Fruit fly (Drosophila melanogaster): ENCODE data around the gene RPA2.

RPA2 gene

DNA sequence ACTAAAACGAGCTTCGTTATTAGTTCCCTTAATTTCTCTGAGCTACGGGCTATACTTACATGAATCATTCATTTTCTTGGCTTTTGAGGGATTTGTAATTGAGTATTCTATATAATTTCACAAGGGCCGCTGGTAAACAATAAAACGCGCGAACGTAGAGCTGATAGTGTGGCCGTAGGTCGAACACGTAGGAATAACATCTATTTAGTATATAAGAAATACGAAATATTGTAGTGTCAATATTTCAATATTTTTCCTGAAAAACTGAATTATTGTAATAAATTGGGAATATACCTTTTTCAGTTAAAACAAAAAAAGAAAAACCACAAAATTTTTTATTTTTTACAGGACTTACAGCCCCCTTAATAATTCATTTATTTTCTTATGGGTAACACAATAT is at the start of gene RPA2:
RPA2 (minus strand) TSS at position 173 of the 400 bp plus-strand sequence.
- no peak for TF ChIP-seq noc (tag; optimal IDR thresholded peaks at IDR 0.05)

DNA sequence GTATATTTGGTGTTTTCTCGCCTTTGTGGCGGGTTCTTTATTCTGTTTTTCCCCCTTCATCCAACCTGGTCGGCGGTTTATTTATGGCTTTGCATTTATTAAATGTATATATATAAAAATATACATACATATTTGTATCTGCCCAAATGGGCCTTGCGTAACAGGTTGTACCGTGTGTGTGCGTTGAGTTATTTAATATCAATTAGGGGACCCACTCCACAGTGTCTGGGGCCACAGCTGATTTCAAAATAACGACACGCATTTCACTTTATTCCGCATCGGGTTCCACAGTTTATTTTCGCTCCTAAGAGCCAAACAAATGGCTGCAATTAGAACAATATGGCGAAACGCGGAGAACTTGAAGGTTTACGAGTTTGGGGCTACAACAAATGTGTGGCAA is 49.6 kb upstream of the RPA2 start:
- TF ChIP-seq noc (tag; optimal IDR thresholded peaks at IDR 0.05), result no peak

DNA sequence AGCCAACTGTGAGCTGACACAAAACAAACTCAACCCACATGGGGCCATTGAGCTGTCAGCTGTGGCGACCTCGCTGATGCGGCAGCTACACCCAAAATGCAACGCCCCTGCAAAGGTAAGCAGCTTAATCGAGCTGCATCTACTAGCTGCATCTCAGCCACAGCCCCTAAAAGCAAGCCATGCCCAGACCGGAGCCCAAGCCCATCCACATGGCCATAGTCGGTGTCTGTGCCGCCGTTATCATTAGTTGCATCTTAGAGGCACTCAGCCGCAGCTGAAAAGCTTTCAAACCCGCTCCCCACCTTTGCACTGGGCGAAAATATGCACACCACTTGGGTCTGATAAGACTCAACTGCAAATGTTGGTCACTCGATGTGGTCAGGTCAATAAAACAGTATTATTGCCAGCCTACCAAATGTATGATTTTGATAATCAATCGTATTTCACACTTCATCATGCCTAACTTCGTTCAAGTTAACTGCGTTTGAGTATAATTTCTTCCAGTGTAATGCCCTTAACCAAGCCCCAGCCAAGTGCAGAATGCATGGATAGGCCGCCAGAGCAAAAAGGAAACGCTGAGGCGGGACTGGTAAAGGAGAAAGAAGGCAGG is 48.2 kb upstream of the RPA2 start:
- no peak for TF ChIP-seq noc (tag; optimal IDR thresholded peaks at IDR 0.05)

DNA sequence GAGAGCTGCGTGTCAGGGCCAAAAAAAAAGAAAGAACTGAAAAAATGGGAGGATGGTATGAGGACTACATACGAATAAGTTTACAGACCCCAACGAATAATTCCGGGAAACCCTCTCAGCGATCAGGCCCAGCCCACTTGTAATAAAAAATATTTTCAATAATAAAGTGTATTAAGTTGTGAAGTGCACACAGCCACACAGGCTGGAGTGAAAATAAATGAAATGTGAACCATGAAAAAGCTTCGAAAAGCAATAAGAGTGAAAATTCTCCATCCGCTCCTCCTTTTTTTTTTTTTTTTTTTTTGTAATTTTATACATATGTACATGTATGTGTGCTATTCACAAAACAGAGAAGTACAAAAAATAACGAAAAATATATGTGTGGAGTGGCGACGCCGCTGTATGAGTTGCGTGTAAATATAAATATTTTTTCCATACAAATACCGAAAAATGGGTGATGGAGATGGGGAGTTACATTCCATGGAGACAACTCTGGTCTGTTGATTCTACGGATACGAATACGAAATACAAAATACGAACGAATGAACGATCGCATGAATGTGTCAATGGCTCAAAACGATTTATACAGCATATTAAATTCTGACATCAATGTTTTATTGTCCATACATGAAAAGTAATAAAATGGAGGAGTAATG is 45.8 kb upstream of the RPA2 start:
- TF ChIP-seq noc (tag; optimal IDR thresholded peaks at IDR 0.05), result no peak

DNA sequence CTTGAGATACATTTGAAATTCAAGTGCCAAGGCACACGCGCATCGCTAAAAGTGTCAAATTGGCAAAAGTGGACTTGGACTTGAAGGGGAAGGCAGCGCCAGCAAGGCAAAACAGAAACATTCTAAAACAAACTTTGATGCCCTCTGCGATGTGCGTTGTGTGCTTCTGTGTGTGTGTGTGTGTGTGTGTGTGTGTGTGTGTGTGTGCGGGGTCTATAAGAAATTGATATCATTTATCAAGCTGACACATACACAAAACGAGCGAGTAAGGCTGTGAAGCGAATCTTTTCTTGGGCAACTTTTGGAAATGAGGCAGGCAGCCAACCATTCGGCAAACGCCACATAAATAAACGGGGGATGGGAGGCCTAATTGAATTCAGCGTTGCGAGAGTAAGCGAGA is 44.8 kb upstream of the RPA2 start:
- no peak for TF ChIP-seq noc (tag; optimal IDR thresholded peaks at IDR 0.05)

DNA sequence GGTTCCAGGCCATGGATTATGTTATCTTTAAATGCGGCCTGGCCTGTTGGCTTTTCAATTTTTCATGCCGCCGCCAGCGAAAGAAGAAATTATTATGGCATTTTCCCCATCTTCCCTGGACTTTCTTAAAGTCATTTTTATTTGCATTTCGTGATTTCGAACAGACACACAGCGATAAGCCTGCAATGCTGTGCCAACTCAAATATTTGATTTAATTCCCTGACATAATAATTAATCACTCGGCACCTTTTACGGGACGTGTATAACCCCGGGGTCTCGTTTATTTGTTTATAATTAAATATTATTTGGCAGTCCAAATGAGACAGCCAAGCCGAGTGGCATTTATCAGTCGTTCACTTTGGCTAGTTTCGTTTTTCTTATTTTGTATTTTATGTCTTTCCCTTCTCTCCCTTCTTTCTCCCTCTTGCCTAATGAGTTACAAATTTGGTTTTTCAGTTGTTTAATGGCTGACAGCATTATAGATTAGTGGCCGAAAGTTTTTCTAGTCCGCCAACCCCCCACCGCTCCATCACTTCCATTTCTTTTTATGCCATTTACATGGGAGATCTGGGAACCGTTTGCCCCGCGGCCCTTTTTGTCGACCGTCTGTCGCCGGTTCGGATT is 43.8 kb upstream of the RPA2 start:
- no peak for TF ChIP-seq noc (tag; optimal IDR thresholded peaks at IDR 0.05)

DNA sequence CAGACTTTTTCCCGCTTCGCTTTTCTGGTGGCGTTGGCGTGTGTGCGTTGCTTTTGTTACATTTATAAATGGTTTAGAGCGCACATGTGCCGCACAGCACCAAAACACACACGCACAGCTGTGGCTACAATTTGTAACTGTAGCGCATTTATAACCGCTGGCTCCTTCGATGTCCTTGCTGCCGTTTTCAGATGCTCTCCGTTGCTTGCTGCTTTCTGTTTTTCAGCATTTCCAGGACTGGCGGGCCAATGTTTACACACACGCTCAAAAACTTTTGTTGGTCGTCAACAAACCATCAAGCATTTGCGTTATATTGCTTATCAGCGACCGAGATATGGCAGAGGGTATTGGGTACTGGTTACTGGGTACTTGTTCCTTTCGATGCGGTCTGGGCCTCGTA is 42.8 kb upstream of the RPA2 start:
- no peak for TF ChIP-seq noc (tag; optimal IDR thresholded peaks at IDR 0.05)

DNA sequence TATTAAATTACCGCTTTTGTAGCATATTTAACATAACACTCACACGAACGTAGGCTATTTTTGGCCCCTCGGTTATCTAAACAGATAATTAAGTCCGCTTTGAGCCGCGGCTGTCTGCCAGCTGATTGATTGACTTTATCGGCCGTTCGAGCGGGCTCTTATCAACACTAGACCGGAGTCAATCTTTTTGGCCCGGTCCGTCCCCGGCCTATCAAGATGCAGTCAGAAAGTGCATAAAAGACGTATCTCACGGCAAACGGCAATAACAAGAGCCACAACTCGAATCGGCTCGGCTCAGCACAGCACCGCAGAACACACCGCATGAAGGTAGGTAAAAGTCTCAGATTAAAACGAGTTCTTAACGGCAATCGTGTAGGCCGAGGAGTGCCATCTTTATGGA is 39.1 kb upstream of the RPA2 start:
- TF ChIP-seq noc (tag; optimal IDR thresholded peaks at IDR 0.05), result no peak

DNA sequence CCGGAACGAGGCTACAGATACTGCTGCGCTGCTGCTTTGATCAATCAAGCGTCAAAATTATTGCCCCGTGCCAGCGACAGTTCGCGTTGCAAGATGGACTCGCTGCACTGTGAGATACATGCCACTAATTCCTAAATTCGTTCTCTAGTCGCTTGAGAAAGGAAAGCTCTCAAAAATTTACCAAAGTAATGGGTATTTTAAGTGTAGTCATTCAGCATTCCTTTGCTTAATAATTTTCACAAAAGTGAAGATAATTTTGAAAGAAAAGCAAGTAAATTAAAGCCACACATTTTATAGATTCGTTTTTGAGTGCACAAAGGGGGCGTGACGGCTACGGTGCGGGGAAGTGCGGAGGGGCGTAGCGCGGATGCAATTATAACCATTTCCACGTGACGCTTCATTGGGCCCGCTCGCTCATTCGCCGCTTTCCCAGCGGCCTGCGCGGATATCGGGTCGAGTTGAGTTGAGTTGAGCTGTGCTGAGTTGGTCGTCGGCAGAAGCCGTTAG is 34.1 kb upstream of the RPA2 start:
- no peak for TF ChIP-seq noc (tag; optimal IDR thresholded peaks at IDR 0.05)

DNA sequence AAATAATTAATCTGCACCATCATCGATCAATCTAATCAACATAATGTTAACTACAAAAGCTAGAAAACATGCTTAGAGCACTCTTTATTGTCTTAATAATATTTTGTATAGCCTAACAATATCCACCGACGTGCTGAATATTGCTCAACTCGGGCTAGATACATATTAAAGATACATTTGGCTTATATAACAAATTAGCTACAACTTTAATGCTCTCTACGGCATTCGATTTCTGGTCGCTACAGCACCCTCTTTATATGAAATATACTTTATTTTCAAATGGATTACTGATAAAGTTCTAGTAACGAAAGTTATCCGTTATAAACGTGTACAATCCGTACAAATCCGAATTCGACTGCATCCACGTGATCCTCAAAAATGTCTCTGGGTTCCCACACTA is 32.0 kb upstream of the RPA2 start:
- no peak for TF ChIP-seq noc (tag; optimal IDR thresholded peaks at IDR 0.05)

DNA sequence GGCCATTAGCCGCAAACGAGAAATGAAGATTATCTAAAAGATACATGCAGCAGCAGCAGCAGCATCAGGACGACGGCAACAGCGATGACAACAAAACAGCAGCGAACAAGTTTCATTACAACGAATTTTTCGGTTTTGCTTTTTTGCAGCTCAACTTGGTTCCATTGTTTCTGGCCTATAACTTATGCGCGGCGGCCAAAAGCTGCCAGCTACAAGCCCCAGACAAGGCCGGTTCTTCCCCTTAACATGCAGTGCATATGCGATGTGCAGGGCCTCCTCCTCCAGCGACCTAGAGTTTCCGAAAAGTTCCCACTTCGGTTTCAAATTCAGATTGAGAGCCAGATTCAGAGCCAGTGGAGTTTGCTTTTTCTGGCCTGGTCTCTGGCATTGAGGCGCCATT is 31.3 kb upstream of the RPA2 start:
- TF ChIP-seq noc (tag; optimal IDR thresholded peaks at IDR 0.05), result no peak

DNA sequence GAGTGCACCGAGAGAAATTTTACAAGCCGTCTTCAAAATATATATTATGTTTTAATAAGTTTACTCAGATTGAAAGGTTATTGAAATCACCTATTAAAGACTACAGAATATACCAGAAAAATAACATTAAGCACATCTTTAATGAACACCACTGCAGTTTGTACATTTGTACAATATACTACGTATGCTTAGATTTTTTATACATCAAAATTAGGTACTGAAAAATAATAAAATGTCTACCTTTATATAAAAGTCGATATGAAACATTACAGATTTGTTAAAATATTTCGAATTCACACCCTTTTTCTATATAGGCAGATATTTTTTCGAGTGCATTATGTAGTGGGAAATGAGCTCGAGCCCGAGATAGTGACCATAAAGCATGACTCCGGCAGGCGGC is 30.9 kb upstream of the RPA2 start:
- no peak for TF ChIP-seq noc (tag; optimal IDR thresholded peaks at IDR 0.05)

DNA sequence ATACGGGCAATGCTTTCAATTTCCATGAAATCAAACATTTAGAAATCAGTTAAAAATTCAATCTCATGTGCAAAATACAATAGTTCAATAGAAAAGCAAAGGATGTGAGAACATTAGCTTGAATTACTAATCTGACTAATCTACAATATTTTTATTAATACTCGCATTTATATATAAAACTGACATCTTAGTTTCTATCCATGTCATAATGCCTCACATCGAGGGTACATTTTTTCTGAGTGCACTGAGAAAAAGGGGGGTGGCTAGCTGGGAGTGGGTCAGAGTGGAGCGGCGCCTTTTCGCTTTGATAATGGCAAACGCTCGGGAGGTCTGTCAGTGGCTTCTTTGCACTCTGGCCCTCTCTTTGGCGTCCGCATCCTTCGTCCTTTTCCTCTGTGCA is 25.4 kb upstream of the RPA2 start:
- no peak for TF ChIP-seq noc (tag; optimal IDR thresholded peaks at IDR 0.05)

DNA sequence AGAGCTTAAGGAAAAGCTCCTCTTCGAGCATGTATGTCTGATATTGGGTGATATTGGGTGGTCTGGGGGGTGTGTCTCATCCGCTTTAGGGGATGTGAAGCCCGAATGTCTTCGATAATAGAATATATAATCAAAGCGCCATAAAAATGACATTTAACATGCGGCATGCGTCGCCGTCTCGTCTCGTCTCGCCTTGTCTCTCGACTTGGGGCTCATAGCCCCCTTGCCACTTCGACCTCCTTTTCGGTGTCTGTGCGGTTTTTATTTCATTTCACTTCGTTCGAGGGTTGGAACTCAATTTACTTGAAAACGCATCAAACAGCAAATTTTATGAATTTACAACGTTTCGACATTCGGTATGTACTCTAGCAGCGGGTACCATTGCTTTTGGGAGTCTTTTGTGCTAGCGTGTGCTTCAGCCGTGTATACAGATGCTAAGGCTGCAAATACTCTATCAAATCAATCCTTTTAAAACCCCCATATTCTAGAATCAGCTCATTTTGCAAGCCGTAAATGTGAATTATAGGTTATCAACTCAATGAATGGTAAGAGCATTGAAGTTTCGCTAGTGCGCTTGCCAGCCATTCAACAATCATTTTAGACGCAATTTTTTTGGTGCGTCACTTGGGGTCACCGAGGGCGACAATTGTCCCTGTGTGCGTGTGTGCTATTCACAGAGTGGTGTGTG is 24.6 kb upstream of the RPA2 start:
- no peak for TF ChIP-seq noc (tag; optimal IDR thresholded peaks at IDR 0.05)

DNA sequence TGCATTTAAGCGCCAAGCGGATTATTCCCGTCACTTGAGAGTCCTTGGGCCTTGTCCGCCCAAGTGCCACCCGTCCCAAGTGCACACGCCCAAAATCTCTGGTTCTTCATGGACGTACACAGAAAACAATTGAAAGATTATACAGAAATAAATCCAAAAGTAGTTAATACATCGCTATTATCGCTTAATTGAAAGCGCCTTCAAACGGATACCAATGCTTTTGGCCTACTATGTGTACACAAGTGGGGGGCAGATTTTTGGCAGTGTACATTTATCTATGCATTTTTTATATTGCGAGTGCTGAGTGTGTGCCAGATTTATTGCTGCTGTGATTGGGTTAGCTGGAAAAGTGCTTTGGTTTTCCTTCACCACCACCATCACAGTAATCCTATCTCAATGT is 22.7 kb upstream of the RPA2 start:
- TF ChIP-seq noc (tag; optimal IDR thresholded peaks at IDR 0.05), result no peak

DNA sequence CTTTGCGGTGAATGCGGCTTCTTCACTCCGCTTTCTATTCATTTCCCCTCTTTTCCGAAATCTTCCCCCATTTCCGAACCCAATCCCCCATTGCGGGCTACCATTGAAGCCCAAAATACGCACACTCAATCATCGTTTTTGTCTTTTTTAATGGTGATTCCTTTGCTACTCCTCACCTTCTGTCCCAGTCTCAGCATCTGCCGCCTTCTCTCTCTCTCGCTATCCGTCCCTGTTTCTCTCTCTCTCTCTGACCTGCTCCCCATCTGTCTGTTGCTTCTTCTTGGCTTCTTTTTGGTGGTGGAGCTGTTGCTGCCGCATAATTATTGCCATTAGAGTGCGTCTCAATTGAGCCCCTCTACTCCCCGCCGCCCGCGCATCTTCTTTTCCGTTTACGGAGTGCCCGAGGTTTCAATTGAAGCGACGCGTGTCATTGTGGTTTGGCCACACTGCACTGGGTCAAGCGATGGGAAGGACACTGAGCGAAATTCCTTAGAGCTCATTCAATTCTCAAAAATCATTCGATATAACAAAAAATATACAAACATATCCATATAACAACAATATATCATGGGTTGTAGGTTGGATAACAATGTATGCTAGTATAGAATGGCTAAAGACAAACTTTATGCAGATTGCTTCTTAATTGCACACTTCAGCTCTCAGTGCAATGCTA is 19.1 kb upstream of the RPA2 start:
- no peak for TF ChIP-seq noc (tag; optimal IDR thresholded peaks at IDR 0.05)

All from whole organism, larva.